Worm (Caenorhabditis elegans) whole organism, L4 larva: Measurements from ENCODE around the gene srw-68.
"Not testable (repeated sequence)": the region's sequence is repeated elsewhere in the genome, so short reads cannot be mapped to it uniquely, and the experiment has no call there.

Source experiments
- F44E2.7 ChIP-seq: fragments of 200-800 bp; sonication (Bioruptor generic); IDR thresholded peaks from 2 replicates; pipeline ENCODE4 v2.1.2; 2022; ENCODE audit warnings: missing genetic modification characterization, missing compliant biosample characterization
- T26A8.4 ChIP-seq: fragments of 200-800 bp; sonication (Bioruptor generic); IDR thresholded peaks from 2 replicates; pipeline ENCODE4 v1.3.6; 2022; ENCODE audit warnings: missing genetic modification characterization, missing compliant biosample characterization
- Y48G9A.11 ChIP-seq: fragments of 200-800 bp; sonication (Bioruptor generic); IDR thresholded peaks from 2 replicates; pipeline ENCODE4 v1.3.6; 2022; ENCODE audit warnings: missing genetic modification reagents, missing genetic modification characterization, missing compliant biosample characterization
- Y5F2A.4 ChIP-seq: fragments of 200-800 bp; sonication (Bioruptor generic); optimal IDR thresholded peaks from 2 replicates; lab custom pipeline; 2018; ENCODE audit warnings: mild to moderate bottlenecking, missing genetic modification characterization, missing compliant biosample characterization
- ZK546.5 ChIP-seq, 2 experiments: sonication (generic microtip); optimal IDR thresholded peaks; 2 replicates each; lab custom pipeline; 2017; ENCODE audit warnings: missing biosample characterization in 2 of 2, missing genetic modification characterization in 2 of 2
- aha-1 ChIP-seq: fragments of 150-350 bp; peaks from one replicate; lab custom pipeline; 2014; ENCODE audit warnings: missing biosample characterization, missing genetic modification characterization
- aly-2 ChIP-seq: sonication (generic microtip); optimal IDR thresholded peaks from 2 replicates; lab custom pipeline; 2018; ENCODE audit warnings: missing biosample characterization, missing genetic modification characterization
- ama-1 ChIP-seq: fragments of 150-350 bp; optimal IDR thresholded peaks from 2 replicates; lab custom pipeline; 2014; ENCODE audit warnings: inconsistent platforms, mixed read lengths
- arid-1 ChIP-seq: fragments of 200-800 bp; sonication (Bioruptor generic); conservative IDR thresholded peaks from 2 replicates; pipeline ENCODE4 v1.3.6; 2022; ENCODE audit warnings: missing genetic modification reagents, missing genetic modification characterization, missing compliant biosample characterization
- ceh-28 ChIP-seq: fragments of 150-350 bp; optimal IDR thresholded peaks from 2 replicates; lab custom pipeline; 2014; ENCODE audit warnings: missing biosample characterization, missing genetic modification reagents, missing genetic modification characterization
- ceh-62 ChIP-seq: sonication (generic microtip); optimal IDR thresholded peaks from 2 replicates; lab custom pipeline; 2017; ENCODE audit warnings: missing biosample characterization, missing genetic modification characterization
- daf-12 ChIP-seq: fragments of 150-350 bp; optimal IDR thresholded peaks from 2 replicates; lab custom pipeline; 2014; ENCODE audit warnings: missing biosample characterization, missing genetic modification reagents, missing genetic modification characterization
- dmd-9 ChIP-seq: fragments of 200-800 bp; sonication (Bioruptor generic); IDR thresholded peaks from 2 replicates; pipeline ENCODE4 v1.3.6; 2022; ENCODE audit warnings: missing genetic modification reagents, missing genetic modification characterization, missing compliant biosample characterization
- dpl-1 ChIP-seq: fragments of 150-350 bp; optimal IDR thresholded peaks from 2 replicates; lab custom pipeline; 2014; ENCODE audit warnings: missing biosample characterization, missing genetic modification reagents, missing genetic modification characterization
- hlh-30 ChIP-seq: sonication (generic microtip); optimal IDR thresholded peaks from 2 replicates; lab custom pipeline; 2017; ENCODE audit warnings: antibody characterized with exemption, mild to moderate bottlenecking, missing genetic modification characterization, missing compliant biosample characterization; ENCODE audit not compliant: insufficient read depth
- hmg-1.1 ChIP-seq: fragments of 200-800 bp; sonication (Bioruptor generic); IDR thresholded peaks from 2 replicates; pipeline ENCODE4 v1.3.6; 2022; ENCODE audit warnings: missing genetic modification reagents, missing genetic modification characterization, missing compliant biosample characterization
- lin-13 ChIP-seq: fragments of 150-350 bp; optimal IDR thresholded peaks from 2 replicates; lab custom pipeline; 2014; ENCODE audit warnings: missing biosample characterization, missing genetic modification reagents, missing genetic modification characterization
- lin-15B ChIP-seq: fragments of 150-350 bp; sonication (generic microtip); optimal IDR thresholded peaks from 3 replicates; lab custom pipeline; 2014; ENCODE audit warnings: missing biosample characterization, missing genetic modification characterization
- lin-29 ChIP-seq: fragments of 200-800 bp; sonication (Bioruptor generic); IDR thresholded peaks from 2 replicates; pipeline ENCODE4 v1.3.6; 2022; ENCODE audit warnings: missing genetic modification reagents, missing genetic modification characterization, missing compliant biosample characterization
- lin-38 ChIP-seq: fragments of 200-800 bp; sonication (Bioruptor generic); IDR thresholded peaks from 2 replicates; pipeline ENCODE4 v1.3.6; 2022; ENCODE audit warnings: missing genetic modification reagents, missing genetic modification characterization, missing compliant biosample characterization
- madf-5 ChIP-seq, 2 experiments: fragments of 200-800 bp; sonication (Bioruptor generic); IDR thresholded peaks; 2 replicates each; pipeline ENCODE4 v1.3.6; 2022; ENCODE audit warnings: missing compliant biosample characterization in 2 of 2, missing genetic modification characterization in 2 of 2
- mes-2 ChIP-seq: sonication (generic microtip); optimal IDR thresholded peaks from 2 replicates; lab custom pipeline; 2016; ENCODE audit warnings: missing genotype, mild to moderate bottlenecking, missing genetic modification characterization, missing compliant biosample characterization; ENCODE audit not compliant: poor library complexity, severe bottlenecking
- nhr-10 ChIP-seq: fragments of 150-350 bp; optimal IDR thresholded peaks from 2 replicates; lab custom pipeline; 2014; ENCODE audit warnings: missing biosample characterization, missing genetic modification characterization
- nhr-102 ChIP-seq: sonication (generic microtip); optimal IDR thresholded peaks from 2 replicates; lab custom pipeline; 2016; ENCODE audit warnings: mild to moderate bottlenecking, missing genetic modification characterization, moderate library complexity, missing compliant biosample characterization
- nhr-28 ChIP-seq: fragments of 150-350 bp; optimal IDR thresholded peaks from 2 replicates; lab custom pipeline; 2014; ENCODE audit warnings: missing biosample characterization, missing genetic modification characterization
- nhr-41 ChIP-seq: fragments of 200-800 bp; sonication (Bioruptor generic); IDR thresholded peaks from 2 replicates; pipeline ENCODE4 v1.3.6; 2022; ENCODE audit warnings: missing genetic modification reagents, missing genetic modification characterization, missing compliant biosample characterization
- nhr-76 ChIP-seq: fragments of 150-350 bp; optimal IDR thresholded peaks from 2 replicates; lab custom pipeline; 2014; ENCODE audit warnings: missing biosample characterization, missing genetic modification characterization
- spr-3 ChIP-seq: fragments of 200-800 bp; sonication (Bioruptor generic); optimal IDR thresholded peaks from 2 replicates; lab custom pipeline; 2018; ENCODE audit warnings: mild to moderate bottlenecking, missing genetic modification characterization, missing compliant biosample characterization
- tag-97 ChIP-seq: fragments of 200-800 bp; sonication (Bioruptor generic); IDR thresholded peaks from 2 replicates; pipeline ENCODE4 v1.3.6; 2022; ENCODE audit warnings: missing genetic modification characterization, missing compliant biosample characterization
- unc-130 ChIP-seq: sonication (generic microtip); optimal IDR thresholded peaks from 2 replicates; lab custom pipeline; 2016; ENCODE audit warnings: missing genetic modification reagents, missing genetic modification characterization, missing compliant biosample characterization
- unc-62 ChIP-seq, 3 experiments: fragments of 150-350 bp in 1 of 3; sonication (generic microtip); optimal IDR thresholded peaks in 2 of 3; peaks in 1 of 3; 1 replicate in 1 of 3; 2 replicates in 2 of 3; lab custom pipeline; 2014 to 2017; ENCODE audit warnings: missing biosample characterization in 3 of 3, missing genetic modification characterization in 3 of 3, missing genetic modification reagents in 3 of 3, missing genotype in 1 of 3
- vab-7 ChIP-seq: fragments of 200-800 bp; sonication (Bioruptor generic); IDR thresholded peaks from 2 replicates; pipeline ENCODE4 v1.3.6; 2022; ENCODE audit warnings: missing genetic modification reagents, missing genetic modification characterization, missing compliant biosample characterization
- zfp-2 ChIP-seq: sonication (generic microtip); optimal IDR thresholded peaks from 2 replicates; lab custom pipeline; 2016; ENCODE audit warnings: mild to moderate bottlenecking, missing genetic modification characterization, missing compliant biosample characterization
- zip-11 ChIP-seq: fragments of 200-800 bp; sonication (Bioruptor generic); IDR thresholded peaks from 2 replicates; pipeline ENCODE4 v1.3.6; 2022; ENCODE audit warnings: missing genetic modification characterization, missing compliant biosample characterization

srw-68 gene

ce11 chrV:7451421-7451820, 24.9 kb upstream of the srw-68 start, which contains the start of gene try-11:
Gene try-11 (plus strand): TSS chrV:7451721.
- no peak for TF ChIP-seq ceh-62 (tag; lab: Kevin White, UChicago)
- TF ChIP-seq Y48G9A.11 = no peak
- no peak for TF ChIP-seq lin-38
- no peak for TF ChIP-seq hmg-1.1 (GFP tag; lab: Robert Waterston, UW)
- TF ChIP-seq Y5F2A.4 (GFP tag; lab: Kevin White, UChicago) = no peak
- no peak for TF ChIP-seq daf-12 (tag; lab: Kevin White, UChicago)
- no peak for TF ChIP-seq ama-1 (lab: Kevin White, UChicago)
- no peak for TF ChIP-seq F44E2.7 (GFP tag; lab: Robert Waterston, UW)
- TF ChIP-seq dmd-9 (GFP tag; lab: Robert Waterston, UW) = no peak
- TF ChIP-seq nhr-41 = no peak
- TF ChIP-seq nhr-102 (tag; lab: Kevin White, UChicago) = no peak
- no peak for TF ChIP-seq dpl-1
- TF ChIP-seq lin-29 (GFP tag; lab: Robert Waterston, UW) = no peak
- no peak for TF ChIP-seq aly-2 (tag; lab: Kevin White, UChicago)
- TF ChIP-seq unc-130 = no peak
- TF ChIP-seq lin-13 (GFP tag; lab: Kevin White, UChicago) = no peak
- TF ChIP-seq lin-15B (tag; lab: Kevin White, UChicago) = no peak

ce11 chrV:7449303-7449827, 22.9 kb upstream of the srw-68 start, which contains the start of gene try-12:
Gene try-12 (plus strand): TSS chrV:7449353.
- TF ChIP-seq aha-1 (tag; lab: Kevin White, UChicago) (peak; percentile 70), nhr-76 (no peak), unc-62 (GFP tag; optimal IDR thresholded peaks at IDR 0.05 in 1 of 2; lab: Kevin White, UChicago) (peak in 1 of 2 experiments; percentile 50), unc-62 (tag; optimal IDR thresholded peaks at IDR 0.05; lab: Kevin White, UChicago) (no peak)

- no peak for TF ChIP-seq ZK546.5 (tag; optimal IDR thresholded peaks at IDR 0.05; lab: Kevin White, UChicago)
- TF ChIP-seq ceh-28 (tag; lab: Kevin White, UChicago) = no peak
- peak; percentile 44 for TF ChIP-seq nhr-28 (tag; lab: Kevin White, UChicago)
- no peak for TF ChIP-seq spr-3 (GFP tag; lab: Kevin White, UChicago)
- no peak for TF ChIP-seq T26A8.4 (GFP tag; lab: Robert Waterston, UW)
- no peak for TF ChIP-seq zfp-2 (tag; lab: Kevin White, UChicago)
- TF ChIP-seq hlh-30 = peak; percentile 14
Observed at ce11 chrV:7446965-7447364, 20.5 kb upstream of the srw-68 start, which contains the start of gene F25E5.5. Gene F25E5.5 (plus strand): TSS chrV:7447265.

- not testable (repeated sequence) for TF ChIP-seq nhr-10; unc-130; mes-2 (tag; lab: Kevin White, UChicago)
Observed at ce11 chrV:7444331-7444730, 17.8 kb upstream of the srw-68 start, which contains the start of gene nhr-141. Gene nhr-141 (plus strand): TSS chrV:7444661.

- TF ChIP-seq vab-7 (GFP tag; lab: Robert Waterston, UW) (0 out of 2 replicates have a peak, but pooled peaks have one; percentile 25), tag-97 (GFP tag; lab: Robert Waterston, UW) (0 out of 2 replicates have a peak, but pooled peaks have one; percentile 36), zip-11 (GFP tag; lab: Robert Waterston, UW) (peak; percentile 62; the same call in 1 of the 2 replicates), madf-5 (GFP tag; IDR thresholded peaks at IDR 0.05; lab: Robert Waterston, UW) (0 out of 4 replicates have a peak, but pooled peaks of 1 of the 2 experiments have one; percentile 17), arid-1 (GFP tag; lab: Robert Waterston, UW) (0 out of 2 replicates have a peak, but pooled peaks have one; percentile 41)
Observed at ce11 chrV:7443480-7443879, 17.0 kb upstream of the srw-68 start.
